Worm (Caenorhabditis elegans): ENCODE data around the gene Y45F10D.7.

ce11 chrIV:13795249-13795909, 6.7 kb downstream of the Y45F10D.7 start:
- no peak for TF ChIP-seq hlh-13 (GFP tag; optimal IDR thresholded peaks at IDR 0.05)
- TF ChIP-seq ama-1 (optimal IDR thresholded peaks at IDR 0.05), result no peak
- TF ChIP-seq hlh-8 (tag; optimal IDR thresholded peaks at IDR 0.05), result no peak
- TF ChIP-seq ceh-34 (tag; optimal IDR thresholded peaks at IDR 0.05), result no peak
- no peak for TF ChIP-seq lim-6 (tag; optimal IDR thresholded peaks at IDR 0.05)
- TF ChIP-seq elt-2 (tag; optimal IDR thresholded peaks at IDR 0.05), result no peak
- no peak for TF ChIP-seq ceh-48 (tag; optimal IDR thresholded peaks at IDR 0.05)
- TF ChIP-seq C38D4.7 (GFP tag; optimal IDR thresholded peaks at IDR 0.05), result no peak
